Worm (Caenorhabditis elegans) whole organism, mixed stage, embryonic: ENCODE data around the gene txt-8.

Experiments
- bed-3 ChIP-seq: fragments of 200-800 bp; sonication (Bioruptor generic); optimal IDR thresholded peaks from 3 replicates; lab custom pipeline; 2018; ENCODE audit warnings: mild to moderate bottlenecking, missing genetic modification characterization, moderate library complexity, missing compliant biosample characterization
- ceh-83 ChIP-seq: fragments of 200-800 bp; sonication (Bioruptor generic); optimal IDR thresholded peaks from 2 replicates; lab custom pipeline; 2018; ENCODE audit warnings: mild to moderate bottlenecking, missing genetic modification characterization, missing compliant biosample characterization
- nhr-12 ChIP-seq: fragments of 150-350 bp; optimal IDR thresholded peaks from 2 replicates; lab custom pipeline; 2014; ENCODE audit warnings: missing biosample characterization, missing genetic modification characterization
- nhr-76 ChIP-seq: sonication (generic microtip); optimal IDR thresholded peaks from 2 replicates; lab custom pipeline; 2017; ENCODE audit warnings: missing biosample characterization, missing genetic modification characterization
- sptf-1 ChIP-seq: sonication (generic microtip); optimal IDR thresholded peaks from 2 replicates; lab custom pipeline; 2017; ENCODE audit warnings: mild to moderate bottlenecking, missing genetic modification characterization, moderate library complexity, missing compliant biosample characterization
- tbx-8 ChIP-seq: fragments of 200-800 bp; sonication (Bioruptor generic); optimal IDR thresholded peaks from 2 replicates; lab custom pipeline; 2018; ENCODE audit warnings: mild to moderate bottlenecking, missing genetic modification characterization, moderate library complexity, missing compliant biosample characterization
- unc-120 ChIP-seq: sonication (generic microtip); optimal IDR thresholded peaks from 2 replicates; lab custom pipeline; 2017; ENCODE audit warnings: missing genetic modification characterization, missing compliant biosample characterization; ENCODE audit not compliant: poor library complexity, severe bottlenecking
- unc-62 ChIP-seq: fragments of 150-350 bp; optimal IDR thresholded peaks from 2 replicates; lab custom pipeline; 2014; ENCODE audit warnings: missing biosample characterization, missing genetic modification reagents, missing genetic modification characterization
- ztf-11 ChIP-seq: fragments of 150-350 bp; optimal IDR thresholded peaks from 2 replicates; lab custom pipeline; 2014; ENCODE audit warnings: missing biosample characterization, missing genetic modification characterization

- no peak for TF ChIP-seq bed-3 (GFP tag; lab: Kevin White, UChicago)
- no peak for TF ChIP-seq nhr-12 (tag; lab: Kevin White, UChicago)
- TF ChIP-seq tbx-8 (GFP tag; lab: Kevin White, UChicago), result no peak
- TF ChIP-seq unc-62 (GFP tag; lab: Kevin White, UChicago), result no peak
- no peak for TF ChIP-seq unc-120 (tag; lab: Kevin White, UChicago)
- TF ChIP-seq ztf-11 (tag; lab: Kevin White, UChicago), result no peak
- TF ChIP-seq ceh-83, result no peak
- TF ChIP-seq nhr-76 (tag; lab: Kevin White, UChicago), result no peak
- no peak for TF ChIP-seq sptf-1 (tag; lab: Kevin White, UChicago)
These were observed 1.3 kb upstream of the txt-8 start, which contains the start of gene ZK262.2 for ce11 chrV:18412887-18413286.
